Worm (Caenorhabditis elegans): ENCODE results near the gene lin-52.

Gene lin-52

ce11 chrIII:9861470-9862342 is 37.2 kb upstream of the lin-52 start (continued):
- peak; percentile 8 for TF ChIP-seq nhr-11 (tag; optimal IDR thresholded peaks at IDR 0.05)
- TF ChIP-seq ceh-82 (tag; optimal IDR thresholded peaks at IDR 0.05): peak; percentile 42 to 58 (median 53)
- no peak for TF ChIP-seq tlp-1 (tag; optimal IDR thresholded peaks at IDR 0.05)
- no peak for TF ChIP-seq nhr-237 (tag; optimal IDR thresholded peaks at IDR 0.05)
- no peak for TF ChIP-seq unc-62 (GFP tag; optimal IDR thresholded peaks at IDR 0.05)
- TF ChIP-seq fkh-8 (tag; optimal IDR thresholded peaks at IDR 0.05): peak; percentile 49

- no peak for TF ChIP-seq irx-1 (tag; optimal IDR thresholded peaks at IDR 0.05)
- TF ChIP-seq nhr-76 (tag; optimal IDR thresholded peaks at IDR 0.05): no peak
- no peak for TF ChIP-seq nhr-47 (tag; optimal IDR thresholded peaks at IDR 0.05)
- TF ChIP-seq unc-86 (tag; optimal IDR thresholded peaks at IDR 0.05): no peak
- no peak for TF ChIP-seq pqm-1 (tag; optimal IDR thresholded peaks at IDR 0.05)
- TF ChIP-seq ets-5 (GFP tag; IDR thresholded peaks at IDR 0.05): no peak
- no peak for TF ChIP-seq mef-2 (tag; optimal IDR thresholded peaks at IDR 0.05)
- no peak for TF ChIP-seq nhr-71 (tag; optimal IDR thresholded peaks at IDR 0.05)
- no peak for TF ChIP-seq pag-3 (tag; optimal IDR thresholded peaks at IDR 0.05; ENCODE audit: borderline replicate concordance, insufficient read depth)
- no peak for TF ChIP-seq zag-1 (tag; optimal IDR thresholded peaks at IDR 0.05)
- no peak for TF ChIP-seq Y116A8C.19 (tag; optimal IDR thresholded peaks at IDR 0.05; ENCODE audit: borderline replicate concordance)
- no peak for TF ChIP-seq sup-37 (GFP tag; optimal IDR thresholded peaks at IDR 0.05)
- TF ChIP-seq hlh-4 (tag; optimal IDR thresholded peaks at IDR 0.05): no peak
- no peak for TF ChIP-seq fkh-8 (tag; optimal IDR thresholded peaks at IDR 0.05)
- peak; percentile 57 for TF ChIP-seq lin-14 (GFP tag; optimal IDR thresholded peaks at IDR 0.05)
- TF ChIP-seq unc-62 (GFP tag; optimal IDR thresholded peaks at IDR 0.05): no peak
- TF ChIP-seq lir-3 (tag; optimal IDR thresholded peaks at IDR 0.05; ENCODE audit: poor library complexity): no peak
- TF ChIP-seq nhr-84 (tag; optimal IDR thresholded peaks at IDR 0.05): no peak
- TF ChIP-seq fkh-10 (GFP tag; optimal IDR thresholded peaks at IDR 0.05): peak; percentile 73
- TF ChIP-seq egl-27 (tag; optimal IDR thresholded peaks at IDR 0.05): no peak
- TF ChIP-seq unc-30 (tag; optimal IDR thresholded peaks at IDR 0.05): no peak
- no peak for TF ChIP-seq lsy-2 (tag; optimal IDR thresholded peaks at IDR 0.05)
- TF ChIP-seq mab-9 (GFP tag; IDR thresholded peaks at IDR 0.05): no peak
- no peak for TF ChIP-seq nhr-11 (tag; optimal IDR thresholded peaks at IDR 0.05)
- no peak for TF ChIP-seq efl-1 (optimal IDR thresholded peaks at IDR 0.05)
- peak in 1 of 2 experiments; percentile 26 for TF ChIP-seq efl-1 (GFP tag; optimal IDR thresholded peaks at IDR 0.05 in 1 of 2)
- no peak for TF ChIP-seq efl-3 (GFP tag; optimal IDR thresholded peaks at IDR 0.05)
- TF ChIP-seq lin-15B (tag; optimal IDR thresholded peaks at IDR 0.05): no peak
Observed at ce11 chrIII:9860201-9860780, 35.7 kb upstream of the lin-52 start, which contains the start of gene twk-48. TSS of gene twk-48 (plus strand) at chrIII:9860730.

DNA sequence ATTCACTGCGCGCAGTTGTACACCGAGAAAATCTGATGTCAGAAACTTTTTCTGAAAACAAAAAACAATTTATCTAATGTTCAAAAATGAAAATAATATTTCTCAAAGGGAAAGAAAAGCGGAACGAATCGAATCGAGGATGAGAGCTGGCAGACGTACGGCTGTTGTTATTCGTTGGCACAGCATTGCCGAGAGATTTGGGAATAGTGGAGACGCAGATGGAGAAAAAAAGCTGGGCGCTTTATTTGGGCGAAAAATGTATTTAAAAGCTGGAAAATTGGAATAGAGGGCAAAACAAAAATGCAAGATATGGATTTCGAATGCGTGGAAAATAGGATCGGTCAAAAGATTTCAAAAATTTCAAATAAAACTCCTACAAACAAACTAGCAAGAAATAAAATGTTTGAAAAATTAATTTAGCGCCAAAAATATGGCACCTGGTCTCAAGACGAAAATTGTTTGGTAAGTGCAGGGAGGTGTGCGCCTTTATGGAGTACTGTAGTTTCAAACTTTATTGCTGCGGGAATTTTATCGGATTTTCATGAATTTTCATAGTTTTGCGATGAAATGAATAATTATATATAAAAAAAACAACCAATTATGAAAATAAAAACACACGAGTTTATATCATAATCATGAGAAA is 34.7 kb upstream of the lin-52 start, which contains the start of gene gpdh-2:
Gene gpdh-2, minus strand, starts transcription at position 51 of the 643 bp plus-strand sequence.
- TF ChIP-seq grh-1 (GFP tag; IDR thresholded peaks at IDR 0.05) (no peak), C34B4.2 (tag; optimal IDR thresholded peaks at IDR 0.05) (no peak), hpl-2 (GFP tag; optimal IDR thresholded peaks at IDR 0.05) (no peak), unc-86 (tag; optimal IDR thresholded peaks at IDR 0.05) (no peak), lin-14 (GFP tag; optimal IDR thresholded peaks at IDR 0.05) (no peak), ces-1 (GFP tag; optimal IDR thresholded peaks at IDR 0.05) (no peak), snpc-4 (tag; optimal IDR thresholded peaks at IDR 0.05) (no peak), vab-15 (tag; optimal IDR thresholded peaks at IDR 0.05) (no peak), mep-1 (tag; optimal IDR thresholded peaks at IDR 0.05) (no peak), unc-130 (tag; optimal IDR thresholded peaks at IDR 0.05) (no peak), elt-2 (tag; optimal IDR thresholded peaks at IDR 0.05) (no peak), egl-27 (tag; optimal IDR thresholded peaks at IDR 0.05) (no peak), alr-1 (tag; optimal IDR thresholded peaks at IDR 0.05; ENCODE audit: borderline replicate concordance) (no peak), mef-2 (tag; optimal IDR thresholded peaks at IDR 0.05) (no peak), ceh-88 (GFP tag; IDR thresholded peaks at IDR 0.05) (no peak), fkh-10 (GFP tag; optimal IDR thresholded peaks at IDR 0.05) (no peak)
